Fruit fly (Drosophila melanogaster): ENCODE results near the gene Pi4KIIIalpha.

The Pi4KIIIalpha gene

dm6 chrX:2608470-2609157 lies 16.0 kb upstream of the Pi4KIIIalpha start, which contains the start of gene Smyd3 (continued):
- TF ChIP-seq Bdp1 (GFP tag; optimal IDR thresholded peaks at IDR 0.05) (peak; percentile 74), nmo (GFP tag; optimal IDR thresholded peaks at IDR 0.05) (peak; percentile 67), CG2889 (GFP tag; IDR thresholded peaks at IDR 0.05) (peak; percentile 76), CG2875 (GFP tag; optimal IDR thresholded peaks at IDR 0.05) (no peak), ftz-f1 (GFP tag; optimal IDR thresholded peaks at IDR 0.05) (peak; percentile 75), CG31224 (GFP tag; IDR thresholded peaks at IDR 0.05) (peak; percentile 52), pho (GFP tag; optimal IDR thresholded peaks at IDR 0.05) (peak; percentile 73), chinmo (GFP tag; IDR thresholded peaks at IDR 0.05; ENCODE audit: partially characterized antibody) (no peak), B-H1 (GFP tag; IDR thresholded peaks at IDR 0.05) (peak; percentile 72), hb (GFP tag; IDR thresholded peaks at IDR 0.05; ENCODE audit: partially characterized antibody) (no peak), pita (GFP tag; optimal IDR thresholded peaks at IDR 0.05) (no peak), CG17912 (GFP tag; optimal IDR thresholded peaks at IDR 0.05) (no peak), dmrt11E (tag; optimal IDR thresholded peaks at IDR 0.05) (peak; percentile 58), CG7271 (tag; optimal IDR thresholded peaks at IDR 0.05) (no peak), CG9817 (tag; optimal IDR thresholded peaks at IDR 0.05) (peak; percentile 63), crol (GFP tag; IDR thresholded peaks at IDR 0.05) (no peak), BEAF-32 (GFP tag; optimal IDR thresholded peaks at IDR 0.05) (peak; percentile 14), Meics (GFP tag; optimal IDR thresholded peaks at IDR 0.05) (peak; percentile 81), ab (GFP tag; optimal IDR thresholded peaks at IDR 0.05) (peak; percentile 59), Adf1 (GFP tag; IDR thresholded peaks at IDR 0.05) (peak; percentile 29; the same call in 1 of the 2 replicates), CG11723 (GFP tag; optimal IDR thresholded peaks at IDR 0.05) (peak; percentile 57), CG17612 (GFP tag; IDR thresholded peaks at IDR 0.05) (peak; percentile 69), Gsc (GFP tag; IDR thresholded peaks at IDR 0.05) (no peak), HLH4C (GFP tag; IDR thresholded peaks at IDR 0.05; ENCODE audit: partially characterized antibody) (no peak), Med (GFP tag) (peak; percentile 97), Mes4 (GFP tag; optimal IDR thresholded peaks at IDR 0.05) (peak; percentile 34), Hr51 (GFP tag; optimal IDR thresholded peaks at IDR 0.05) (peak; percentile 70 to 77), CG10147 (GFP tag; optimal IDR thresholded peaks at IDR 0.05) (no peak), dpn (GFP tag; optimal IDR thresholded peaks at IDR 0.05) (peak; percentile 80 to 81), CG18599 (GFP tag; optimal IDR thresholded peaks at IDR 0.05) (peak; percentile 84), CG5953 (GFP tag; IDR thresholded peaks at IDR 0.05) (peak; percentile 78), Hmr (GFP tag; optimal IDR thresholded peaks at IDR 0.05) (peak; percentile 80), Myb (GFP tag; optimal IDR thresholded peaks at IDR 0.05) (peak; percentile 43), NC2α (GFP tag; optimal IDR thresholded peaks at IDR 0.05) (peak; percentile 22), CG8478 (optimal IDR thresholded peaks at IDR 0.05) (no peak), Gug (GFP tag; IDR thresholded peaks at IDR 0.05) (peak; percentile 87), bowl (GFP tag; IDR thresholded peaks at IDR 0.05) (peak; percentile 62; the same call in 1 of the 2 replicates), Xrp1 (GFP tag; IDR thresholded peaks at IDR 0.05) (peak; percentile 88), shn (GFP tag; optimal IDR thresholded peaks at IDR 0.05) (peak; percentile 66), CG4360 (GFP tag; IDR thresholded peaks at IDR 0.05) (peak; percentile 86), CG13894 (tag; optimal IDR thresholded peaks at IDR 0.05) (no peak), jigr1 (GFP tag; IDR thresholded peaks at IDR 0.05) (no peak), CG8290 (GFP tag; optimal IDR thresholded peaks at IDR 0.05) (peak; percentile 61), CG8290 (tag; optimal IDR thresholded peaks at IDR 0.05) (no peak), CG10366 (GFP tag; IDR thresholded peaks at IDR 0.05) (peak; percentile 84), TFAM (GFP tag; optimal IDR thresholded peaks at IDR 0.05) (no peak), gem (tag; optimal IDR thresholded peaks at IDR 0.05) (no peak), pros (GFP tag; optimal IDR thresholded peaks at IDR 0.05) (no peak), tx (GFP tag; optimal IDR thresholded peaks at IDR 0.05) (peak; percentile 48), abd-A (tag; optimal IDR thresholded peaks at IDR 0.05) (no peak)
